Fruit fly (Drosophila melanogaster): Measurements from ENCODE around the gene Rad17.

DNA sequence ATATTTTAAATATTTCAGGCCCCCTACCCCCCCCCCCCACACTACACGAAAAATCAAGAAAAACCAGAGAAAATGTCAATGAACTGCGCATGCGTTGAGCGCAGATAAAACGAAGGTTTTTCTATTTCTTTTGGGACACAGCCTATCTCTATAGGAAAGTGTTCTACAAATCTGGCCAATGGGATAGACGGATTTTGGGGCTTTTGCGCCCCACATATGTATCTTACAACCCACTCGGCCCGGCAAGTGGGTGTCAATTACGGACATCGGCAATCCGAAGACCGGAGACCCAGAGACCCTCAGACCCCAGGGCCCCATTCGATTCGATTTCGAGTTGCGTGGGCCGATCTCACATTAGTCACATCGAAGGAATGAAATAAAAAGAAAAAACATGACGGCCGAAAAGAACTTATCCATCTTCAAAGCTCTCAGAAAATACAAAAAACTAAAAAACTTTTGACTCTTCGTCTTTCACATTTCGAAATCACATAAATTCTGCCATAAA is 46.5 kb upstream of the Rad17 start:
- TF ChIP-seq CG8478 (optimal IDR thresholded peaks at IDR 0.05), result no peak
- TF ChIP-seq CTCF (optimal IDR thresholded peaks at IDR 0.05), result no peak

Measured in S2 (cell line).